Fruit fly (Drosophila melanogaster): ENCODE results near the gene SAK.

Gene SAK

dm6 chr3L:21496865-21497634 is 18.6 kb downstream of the SAK start, which contains the start of gene Hr78 (continued):
- TF ChIP-seq CG12155 (GFP tag; optimal IDR thresholded peaks at IDR 0.05) (peak; percentile 58), CG5180 (GFP tag; optimal IDR thresholded peaks at IDR 0.05) (peak; percentile 65), Mrtf (GFP tag; IDR thresholded peaks at IDR 0.05) (peak; percentile 52; the same call in 1 of the 3 replicates), pzg (GFP tag; optimal IDR thresholded peaks at IDR 0.05) (peak; percentile 63), CG12391 (tag; optimal IDR thresholded peaks at IDR 0.05) (peak; percentile 88), Elba2 (GFP tag; optimal IDR thresholded peaks at IDR 0.05) (peak; percentile 85), CG6854 (GFP tag; optimal IDR thresholded peaks at IDR 0.05) (peak; percentile 88), CG7556 (GFP tag; optimal IDR thresholded peaks at IDR 0.05) (peak; percentile 92), h (optimal IDR thresholded peaks at IDR 0.05) (no peak), HLH4C (GFP tag; IDR thresholded peaks at IDR 0.05; ENCODE audit: partially characterized antibody) (no peak), vnd (GFP tag; IDR thresholded peaks at IDR 0.05; ENCODE audit: partially characterized antibody) (no peak), CG17385 (GFP tag; optimal IDR thresholded peaks at IDR 0.05) (peak; percentile 81), fru (optimal IDR thresholded peaks at IDR 0.05) (no peak), chinmo (GFP tag; IDR thresholded peaks at IDR 0.05; ENCODE audit: partially characterized antibody) (no peak), Hr78 (GFP tag; optimal IDR thresholded peaks at IDR 0.05) (peak in 1 of 2 experiments; percentile 95), CG10462 (GFP tag; optimal IDR thresholded peaks at IDR 0.05) (peak; percentile 30), Ada2b (GFP tag; IDR thresholded peaks at IDR 0.05) (peak; percentile 63), Hsf (GFP tag; optimal IDR thresholded peaks at IDR 0.05) (peak; percentile 14), sna (GFP tag; IDR thresholded peaks at IDR 0.05; ENCODE audit: partially characterized antibody) (peak; percentile 29; the same call in 1 of the 2 replicates), CG2116 (GFP tag; optimal IDR thresholded peaks at IDR 0.05) (peak; percentile 48), MESR4 (GFP tag; optimal IDR thresholded peaks at IDR 0.05) (peak; percentile 93), ash1 (GFP tag; optimal IDR thresholded peaks at IDR 0.05) (no peak), CG7839 (tag; optimal IDR thresholded peaks at IDR 0.05) (peak; percentile 89), sisA (GFP tag; IDR thresholded peaks at IDR 0.05) (peak; percentile 31; the same call in 1 of the 2 replicates), dmrt99B (tag; optimal IDR thresholded peaks at IDR 0.05) (peak; percentile 90), yki (optimal IDR thresholded peaks at IDR 0.05) (no peak), ranshi (GFP tag; IDR thresholded peaks at IDR 0.05) (peak; percentile 50), Antp (GFP tag; optimal IDR thresholded peaks at IDR 0.05) (no peak), CG10979 (tag; optimal IDR thresholded peaks at IDR 0.05) (peak; percentile 85), CG10366 (GFP tag; IDR thresholded peaks at IDR 0.05) (peak; percentile 39), CG9727 (GFP tag; optimal IDR thresholded peaks at IDR 0.05) (peak; percentile 83), Sin3A (optimal IDR thresholded peaks at IDR 0.05) (peak; percentile 60), Oaz (GFP tag; IDR thresholded peaks at IDR 0.05) (no peak), Dbx (GFP tag; IDR thresholded peaks at IDR 0.05) (peak; percentile 39; the same call in 1 of the 3 replicates), stc (GFP tag; IDR thresholded peaks at IDR 0.05) (peak; percentile 62), bigmax (GFP tag; optimal IDR thresholded peaks at IDR 0.05) (no peak), CG10147 (GFP tag; optimal IDR thresholded peaks at IDR 0.05) (peak; percentile 84), Myb (GFP tag; optimal IDR thresholded peaks at IDR 0.05) (peak; percentile 9), ci (GFP tag; IDR thresholded peaks at IDR 0.05) (peak; percentile 80; the same call in 2 of the 3 replicates), CG18476 (GFP tag; optimal IDR thresholded peaks at IDR 0.05) (peak; percentile 57), fd3F (GFP tag; optimal IDR thresholded peaks at IDR 0.05) (peak; percentile 70), lilli (GFP tag; optimal IDR thresholded peaks at IDR 0.05) (peak; percentile 3), Asciz (GFP tag; optimal IDR thresholded peaks at IDR 0.05) (peak; percentile 86), CG30020 (tag; optimal IDR thresholded peaks at IDR 0.05) (peak; percentile 50), Jarid2 (GFP tag; optimal IDR thresholded peaks at IDR 0.05) (peak; percentile 50), Nf-YB (GFP tag; optimal IDR thresholded peaks at IDR 0.05) (peak; percentile 69), zf30C (GFP tag; optimal IDR thresholded peaks at IDR 0.05) (no peak), lbe (GFP tag; optimal IDR thresholded peaks at IDR 0.05) (peak; percentile 67), sqz (GFP tag; optimal IDR thresholded peaks at IDR 0.05) (no peak)

Data from whole organism, embryonic.